Worm (Caenorhabditis elegans): ENCODE data around the gene aqp-4.

The aqp-4 gene

ce11 chrV:9730743-9731706 lies 6.3 kb upstream of the aqp-4 start (continued):
- peak; percentile 19 for TF ChIP-seq R02D3.7 (tag; optimal IDR thresholded peaks at IDR 0.05)
- peak; percentile 83 for TF ChIP-seq lin-13 (GFP tag; optimal IDR thresholded peaks at IDR 0.05)
- peak; percentile 97 for TF ChIP-seq rbr-2 (tag; optimal IDR thresholded peaks at IDR 0.05)
- no peak for TF ChIP-seq attf-4 (tag; optimal IDR thresholded peaks at IDR 0.05)
- TF ChIP-seq saeg-2 (GFP tag; IDR thresholded peaks at IDR 0.05): peak; percentile 75; the same call in 1 of the 2 replicates
- peak; percentile 77 for TF ChIP-seq zfp-2 (tag; optimal IDR thresholded peaks at IDR 0.05)
- TF ChIP-seq ZK546.5 (tag; optimal IDR thresholded peaks at IDR 0.05): peak in 1 of 2 experiments; percentile 88
- TF ChIP-seq F10B5.3 (tag; optimal IDR thresholded peaks at IDR 0.05): peak; percentile 65

ce11 chrV:9731852-9732251 lies 5.5 kb upstream of the aqp-4 start:
- TF ChIP-seq ama-1 (optimal IDR thresholded peaks at IDR 0.05): peak; percentile 43
- TF ChIP-seq lim-7 (GFP tag; IDR thresholded peaks at IDR 0.05): 0 out of 2 replicates have a peak, but pooled peaks have one; percentile 5
- peak; percentile 41 for TF ChIP-seq Y5F2A.4 (GFP tag; optimal IDR thresholded peaks at IDR 0.05)
- 0 out of 2 replicates have a peak, but pooled peaks have one; percentile 3 for TF ChIP-seq Y105C5A.15 (GFP tag; IDR thresholded peaks at IDR 0.05)
- no peak for TF ChIP-seq mep-1 (tag; optimal IDR thresholded peaks at IDR 0.05)
- TF ChIP-seq dmd-6 (GFP tag; IDR thresholded peaks at IDR 0.05): no peak
- TF ChIP-seq mes-2 (tag; optimal IDR thresholded peaks at IDR 0.05; ENCODE audit: poor library complexity, severe bottlenecking): peak; percentile 47
- TF ChIP-seq php-3 (GFP tag; IDR thresholded peaks at IDR 0.05): no peak
- no peak for TF ChIP-seq daf-19 (GFP tag; conservative IDR thresholded peaks at IDR 0.05)
- TF ChIP-seq arid-1 (GFP tag; conservative IDR thresholded peaks at IDR 0.05): no peak
- TF ChIP-seq unc-62 (GFP tag; optimal IDR thresholded peaks at IDR 0.05 in 1 of 2): peak in 1 of 2 experiments; percentile 78
- no peak for TF ChIP-seq unc-62 (tag; optimal IDR thresholded peaks at IDR 0.05)
- TF ChIP-seq lin-29 (GFP tag; IDR thresholded peaks at IDR 0.05): no peak
- peak; percentile 54 for TF ChIP-seq mdt-29 (GFP tag; IDR thresholded peaks at IDR 0.05)
- peak; percentile 70 for TF ChIP-seq egl-43 (GFP tag; IDR thresholded peaks at IDR 0.05)
- TF ChIP-seq zfp-2 (tag; optimal IDR thresholded peaks at IDR 0.05): no peak
- no peak for TF ChIP-seq hif-1 (tag; optimal IDR thresholded peaks at IDR 0.05)
- no peak for TF ChIP-seq nhr-25 (tag; optimal IDR thresholded peaks at IDR 0.05; ENCODE audit: borderline replicate concordance, insufficient read depth)
- TF ChIP-seq dmd-8 (GFP tag; IDR thresholded peaks at IDR 0.05): peak; percentile 49; the same call in 1 of the 2 replicates
- TF ChIP-seq vab-7 (GFP tag; IDR thresholded peaks at IDR 0.05): peak; percentile 66; the same call in 1 of the 2 replicates
- peak; percentile 80 for TF ChIP-seq aha-1 (tag)
- TF ChIP-seq set-16 (GFP tag; IDR thresholded peaks at IDR 0.05): no peak
- 0 out of 2 replicates have a peak, but pooled peaks have one; percentile 17 for TF ChIP-seq saeg-2 (GFP tag; IDR thresholded peaks at IDR 0.05)
- TF ChIP-seq lsy-2 (tag; optimal IDR thresholded peaks at IDR 0.05): peak; percentile 33 to 35

ce11 chrV:9733920-9734454 lies 3.4 kb upstream of the aqp-4 start, which contains the start of gene cal-7:
Gene cal-7, plus strand, starts transcription at chrV:9734103.
- TF ChIP-seq lin-38 (GFP tag; IDR thresholded peaks at IDR 0.05): 0 out of 2 replicates have a peak, but pooled peaks have one; percentile 20
- peak; percentile 43 for TF ChIP-seq dve-1 (tag; optimal IDR thresholded peaks at IDR 0.05; ENCODE audit: insufficient read depth)
- TF ChIP-seq nhr-237 (tag; optimal IDR thresholded peaks at IDR 0.05): no peak
- no peak for TF ChIP-seq dmd-6 (GFP tag; IDR thresholded peaks at IDR 0.05)
- TF ChIP-seq nhr-102 (tag; optimal IDR thresholded peaks at IDR 0.05): peak; percentile 48
- TF ChIP-seq nhr-77 (tag; optimal IDR thresholded peaks at IDR 0.05): peak; percentile 2
- no peak for TF ChIP-seq F37D6.2 (tag; optimal IDR thresholded peaks at IDR 0.05)
- TF ChIP-seq mxl-3 (GFP tag; optimal IDR thresholded peaks at IDR 0.05): no peak
- peak; percentile 0 for TF ChIP-seq aha-1 (tag)
- TF ChIP-seq hlh-30 (tag; optimal IDR thresholded peaks at IDR 0.05; ENCODE audit: insufficient read depth): peak; percentile 3
- no peak for TF ChIP-seq ctbp-1 (GFP tag; IDR thresholded peaks at IDR 0.05)
- peak; percentile 17 for TF ChIP-seq nhr-111 (GFP tag; optimal IDR thresholded peaks at IDR 0.05)
- TF ChIP-seq zfp-3 (GFP tag; conservative IDR thresholded peaks at IDR 0.05): 0 out of 2 replicates have a peak, but pooled peaks have one; percentile 42
- TF ChIP-seq fkh-10 (GFP tag; optimal IDR thresholded peaks at IDR 0.05): peak; percentile 67
- TF ChIP-seq nhr-48 (tag; optimal IDR thresholded peaks at IDR 0.05): peak; percentile 30
- TF ChIP-seq tag-97 (GFP tag; IDR thresholded peaks at IDR 0.05): no peak
- peak; percentile 59; the same call in 1 of the 2 replicates for TF ChIP-seq nhr-42 (GFP tag; IDR thresholded peaks at IDR 0.05)
- TF ChIP-seq hmg-1.1 (GFP tag; IDR thresholded peaks at IDR 0.05): peak; percentile 33; the same call in 1 of the 2 replicates

Data from whole organism, L4 larva.